Fruit fly (Drosophila melanogaster): Measurements from ENCODE around the gene Tie.
A peak's percentile ranks its signal among the peaks of the same experiment; 100 is the strongest.

DNA sequence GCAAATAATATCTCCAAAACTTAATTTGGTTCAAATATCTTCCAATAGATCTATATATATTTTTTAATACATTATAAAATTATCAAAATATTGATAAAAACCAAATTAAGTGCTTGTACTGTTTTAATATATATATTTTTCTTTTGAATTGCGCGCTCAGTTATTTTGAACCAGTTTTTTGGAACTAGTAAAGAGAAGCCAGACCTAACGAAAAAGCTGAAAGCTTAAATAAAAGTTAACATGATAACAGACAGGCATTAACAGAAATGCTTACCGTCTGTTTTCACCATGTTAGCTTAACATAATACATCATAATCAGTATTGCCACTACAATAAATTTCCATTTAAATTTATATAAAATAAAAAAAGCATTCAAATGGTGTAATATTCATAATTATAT is 21.6 kb downstream of the Tie start:
- TF ChIP-seq CG11762 (GFP tag; optimal IDR thresholded peaks at IDR 0.05; ENCODE audit: insufficient read depth) (no peak), CG4318 (GFP tag; optimal IDR thresholded peaks at IDR 0.05) (no peak), CG16779 (tag; optimal IDR thresholded peaks at IDR 0.05) (no peak), fkh (GFP tag; optimal IDR thresholded peaks at IDR 0.05) (no peak), Ets21C (GFP tag; optimal IDR thresholded peaks at IDR 0.05) (no peak), CG10669 (GFP tag; optimal IDR thresholded peaks at IDR 0.05) (no peak), pdm3 (GFP tag; optimal IDR thresholded peaks at IDR 0.05) (no peak), Eip78C (GFP tag) (peak; percentile 21), ss (GFP tag; optimal IDR thresholded peaks at IDR 0.05) (no peak), CG6276 (GFP tag; optimal IDR thresholded peaks at IDR 0.05) (no peak), CG7368 (GFP tag; optimal IDR thresholded peaks at IDR 0.05) (no peak), fd85E (GFP tag; optimal IDR thresholded peaks at IDR 0.05) (no peak), Smox (GFP tag; optimal IDR thresholded peaks at IDR 0.05) (no peak)

Measured in whole organism, prepupa.